Fruit fly (Drosophila melanogaster) whole organism, embryonic: ENCODE results near the gene bark.

Experiments
- Ada2b ChIP-seq: fragments of 200-800 bp; sonication (Bioruptor generic); IDR thresholded peaks from 2 replicates; pipeline ENCODE4 v1.3.6; 2022; ENCODE audit warnings: missing biosample characterization, missing genetic modification characterization
- Atf-2 ChIP-seq: fragments of 200-800 bp; sonication (Bioruptor generic); optimal IDR thresholded peaks from 2 replicates; lab custom pipeline; 2016; ENCODE audit warnings: missing biosample characterization, missing genetic modification characterization
- Bteb2 ChIP-seq: fragments of 200-800 bp; sonication (Bioruptor generic); optimal IDR thresholded peaks from 2 replicates; lab custom pipeline; 2016; ENCODE audit warnings: missing biosample characterization, missing genetic modification characterization
- CG10431 ChIP-seq: fragments of 200-800 bp; sonication (Bioruptor generic); optimal IDR thresholded peaks from 3 replicates; lab custom pipeline; 2018; ENCODE audit warnings: missing biosample characterization, mild to moderate bottlenecking, missing genetic modification characterization
- CG10959 ChIP-seq: fragments of 200-800 bp; sonication (Bioruptor generic); IDR thresholded peaks from 2 replicates; pipeline ENCODE4 v1.3.6; 2022; ENCODE audit warnings: missing biosample characterization, missing genetic modification characterization
- CG12659 ChIP-seq: fragments of 200-800 bp; sonication (Bioruptor generic); optimal IDR thresholded peaks from 3 replicates; lab custom pipeline; 2017; ENCODE audit warnings: mild to moderate bottlenecking, missing biosample characterization, missing genetic modification reagents, missing genetic modification characterization
- CG16779 ChIP-seq: fragments of 200-800 bp; sonication (Bioruptor generic); IDR thresholded peaks from 2 replicates; pipeline ENCODE4 v1.3.6; 2022; ENCODE audit warnings: missing biosample characterization, missing genetic modification characterization
- CG16813 ChIP-seq: fragments of 200-800 bp; sonication (Bioruptor generic); IDR thresholded peaks from 3 replicates; pipeline ENCODE4 v1.3.6; 2022; ENCODE audit warnings: missing biosample characterization, missing genetic modification characterization; ENCODE audit not compliant: partially characterized antibody
- CG16815 ChIP-seq: fragments of 200-800 bp; sonication (Bioruptor generic); optimal IDR thresholded peaks from 3 replicates; lab custom pipeline; 2017; ENCODE audit warnings: missing biosample characterization, mild to moderate bottlenecking, missing genetic modification characterization
- CG17186 ChIP-seq: fragments of 200-800 bp; sonication (Bioruptor generic); optimal IDR thresholded peaks from 3 replicates; lab custom pipeline; 2017; ENCODE audit warnings: missing biosample characterization, missing genetic modification reagents, missing genetic modification characterization
- CG17612 ChIP-seq: fragments of 200-800 bp; sonication (Bioruptor generic); IDR thresholded peaks from 2 replicates; pipeline ENCODE4 v1.3.6; 2022; ENCODE audit warnings: missing biosample characterization, missing genetic modification characterization
- CG18619 ChIP-seq: fragments of 200-800 bp; sonication (Bioruptor generic); optimal IDR thresholded peaks from 3 replicates; lab custom pipeline; 2017; ENCODE audit warnings: missing biosample characterization, mild to moderate bottlenecking, missing genetic modification characterization
- CG2199 ChIP-seq: fragments of 200-800 bp; sonication (Bioruptor generic); IDR thresholded peaks from 3 replicates; pipeline ENCODE4 v1.3.6; 2022; ENCODE audit warnings: missing biosample characterization, missing genetic modification characterization
- CG33213 ChIP-seq: fragments of 200-800 bp; sonication (Bioruptor generic); optimal IDR thresholded peaks from 3 replicates; lab custom pipeline; 2016; ENCODE audit warnings: missing biosample characterization, missing genetic modification characterization
- CG3407 ChIP-seq: fragments of 200-800 bp; sonication (Bioruptor generic); optimal IDR thresholded peaks from 2 replicates; lab custom pipeline; 2018; ENCODE audit warnings: missing biosample characterization, mild to moderate bottlenecking, missing genetic modification characterization
- CG34224 ChIP-seq: fragments of 200-800 bp; sonication (Bioruptor generic); IDR thresholded peaks from 3 replicates; pipeline ENCODE4 v1.3.6; 2022; ENCODE audit warnings: missing biosample characterization, missing genetic modification characterization; ENCODE audit not compliant: partially characterized antibody
- CG7357 ChIP-seq: fragments of 200-800 bp; sonication (Bioruptor generic); IDR thresholded peaks from 3 replicates; pipeline ENCODE4 v1.3.6; 2022; ENCODE audit warnings: missing biosample characterization, missing genetic modification characterization
- CG7556 ChIP-seq: fragments of 200-800 bp; sonication (Bioruptor generic); optimal IDR thresholded peaks from 2 replicates; lab custom pipeline; 2017; ENCODE audit warnings: missing biosample characterization, mild to moderate bottlenecking, missing genetic modification characterization
- CG8388 ChIP-seq: fragments of 200-800 bp; sonication (Bioruptor generic); optimal IDR thresholded peaks from 2 replicates; lab custom pipeline; 2019; ENCODE audit warnings: missing biosample characterization, mild to moderate bottlenecking, missing genetic modification characterization, moderate library complexity
- Ets65A ChIP-seq: fragments of 200-800 bp; sonication (Bioruptor generic); peaks from one replicate; lab custom pipeline; 2016; ENCODE audit warnings: missing biosample characterization, missing genetic modification characterization
- HLH3B ChIP-seq: fragments of 200-800 bp; sonication (Bioruptor generic); IDR thresholded peaks from 2 replicates; pipeline ENCODE4 v1.3.6; 2022; ENCODE audit warnings: missing biosample characterization, missing genetic modification characterization
- Hmr ChIP-seq: fragments of 200-800 bp; sonication (Bioruptor generic); optimal IDR thresholded peaks from 3 replicates; lab custom pipeline; 2017; ENCODE audit warnings: mild to moderate bottlenecking, missing biosample characterization, missing genetic modification reagents, missing genetic modification characterization
- Myb ChIP-seq: fragments of 200-800 bp; sonication (Bioruptor generic); optimal IDR thresholded peaks from 2 replicates; lab custom pipeline; 2016; ENCODE audit warnings: missing biosample characterization, missing genetic modification characterization
- PHDP ChIP-seq: fragments of 200-800 bp; sonication (Bioruptor generic); optimal IDR thresholded peaks from 3 replicates; lab custom pipeline; 2018; ENCODE audit warnings: missing biosample characterization, mild to moderate bottlenecking, missing genetic modification characterization, moderate library complexity
- Pdp1 ChIP-seq, 2 experiments: fragments of 200-800 bp; sonication (Bioruptor generic); optimal IDR thresholded peaks; 3 replicates each; lab custom pipeline; 2016; ENCODE audit warnings: missing biosample characterization in 2 of 2, missing genetic modification characterization in 2 of 2, mild to moderate bottlenecking in 1 of 2, moderate library complexity in 1 of 2
- Rx ChIP-seq: fragments of 200-800 bp; sonication (Bioruptor generic); IDR thresholded peaks from 2 replicates; pipeline ENCODE4 v1.3.6; 2022; ENCODE audit warnings: missing biosample characterization, missing genetic modification characterization
- Sry-δ ChIP-seq: fragments of 200-800 bp; sonication (Bioruptor generic); optimal IDR thresholded peaks from 2 replicates; lab custom pipeline; 2016; ENCODE audit warnings: missing biosample characterization, missing genetic modification characterization
- TFAM ChIP-seq: fragments of 200-800 bp; sonication (Bioruptor generic); optimal IDR thresholded peaks from 2 replicates; lab custom pipeline; 2017; ENCODE audit warnings: missing biosample characterization, missing genetic modification characterization, inconsistent platforms
- bigmax ChIP-seq: fragments of 200-800 bp; sonication (Bioruptor generic); optimal IDR thresholded peaks from 2 replicates; lab custom pipeline; 2018; ENCODE audit warnings: missing biosample characterization, mild to moderate bottlenecking, missing genetic modification characterization
- br ChIP-seq: fragments of >200 bp; optimal IDR thresholded peaks from 2 replicates; lab custom pipeline; 2017
- corto ChIP-seq: fragments of 200-800 bp; sonication (Bioruptor generic); optimal IDR thresholded peaks from 2 replicates; lab custom pipeline; 2016; ENCODE audit warnings: missing biosample characterization, mild to moderate bottlenecking, missing genetic modification characterization, moderate library complexity
- crp ChIP-seq, 2 experiments: fragments of 200-800 bp; sonication (Bioruptor generic); optimal IDR thresholded peaks; 2 replicates in 1 of 2; 3 replicates in 1 of 2; lab custom pipeline; 2017; ENCODE audit warnings: missing biosample characterization in 2 of 2, missing genetic modification characterization in 2 of 2, mild to moderate bottlenecking in 1 of 2, moderate library complexity in 1 of 2
- da ChIP-seq: fragments of 200-800 bp; sonication (Bioruptor generic); optimal IDR thresholded peaks from 2 replicates; lab custom pipeline; 2016; ENCODE audit warnings: missing biosample characterization, missing genetic modification characterization
- fd102C ChIP-seq: fragments of 200-800 bp; sonication (Bioruptor generic); optimal IDR thresholded peaks from 2 replicates; lab custom pipeline; 2018; ENCODE audit warnings: missing biosample characterization, mild to moderate bottlenecking, missing genetic modification characterization, moderate library complexity
- fd3F ChIP-seq: fragments of 200-800 bp; sonication (Bioruptor generic); optimal IDR thresholded peaks from 2 replicates; lab custom pipeline; 2018; ENCODE audit warnings: missing biosample characterization, mild to moderate bottlenecking, missing genetic modification characterization, moderate library complexity
- gcm ChIP-seq: fragments of 200-800 bp; sonication (Bioruptor generic); optimal IDR thresholded peaks from 2 replicates; lab custom pipeline; 2019; ENCODE audit warnings: missing biosample characterization, mild to moderate bottlenecking, missing genetic modification characterization, moderate library complexity
- hth ChIP-seq: fragments of >200 bp; optimal IDR thresholded peaks from 2 replicates; lab custom pipeline; 2017; ENCODE audit warnings: inconsistent platforms
- insv ChIP-seq, 2 experiments: fragments of 200-800 bp; sonication (Bioruptor generic); optimal IDR thresholded peaks; 3 replicates each; lab custom pipeline; 2016 to 2018; ENCODE audit warnings: missing biosample characterization in 2 of 2, missing genetic modification characterization in 2 of 2
- lov ChIP-seq, 2 experiments: fragments of 200-800 bp in 1 of 2; fragments of >200 bp in 1 of 2; sonication (Bioruptor generic) in 1 of 2; IDR thresholded peaks in 1 of 2; optimal IDR thresholded peaks in 1 of 2; 2 replicates in 1 of 2; 3 replicates in 1 of 2; pipeline versions ENCODE4 v1.3.6 to Lab custom; 2017 to 2022; ENCODE audit warnings: missing biosample characterization in 1 of 2, missing genetic modification characterization in 1 of 2
- maf-S ChIP-seq: fragments of 200-800 bp; sonication (Bioruptor generic); optimal IDR thresholded peaks from 2 replicates; lab custom pipeline; 2016; ENCODE audit warnings: missing biosample characterization, missing genetic modification characterization
- p53 ChIP-seq: fragments of 200-800 bp; sonication (Bioruptor generic); optimal IDR thresholded peaks from 2 replicates; lab custom pipeline; 2016; ENCODE audit warnings: missing biosample characterization, missing genetic modification characterization
- pan ChIP-seq, 4 experiments: fragments of >200 bp in 3 of 4; fragments of 200-800 bp in 1 of 4; sonication (Bioruptor generic) in 1 of 4; optimal IDR thresholded peaks in 3 of 4; IDR thresholded peaks in 1 of 4; 2 replicates each; pipeline versions ENCODE4 v1.3.6 to Lab custom; 2017 to 2022; ENCODE audit warnings: missing biosample characterization in 2 of 4, missing genetic modification characterization in 2 of 4, mixed read lengths in 1 of 4
- pb ChIP-seq: fragments of 200-800 bp; sonication (Bioruptor generic); optimal IDR thresholded peaks from 3 replicates; lab custom pipeline; 2016; ENCODE audit warnings: missing biosample characterization, missing genetic modification characterization
- pfk ChIP-seq: fragments of 200-800 bp; sonication (Bioruptor generic); optimal IDR thresholded peaks from 2 replicates; lab custom pipeline; 2018; ENCODE audit warnings: missing biosample characterization, mild to moderate bottlenecking, missing genetic modification characterization, moderate library complexity
- sim ChIP-seq: fragments of 200-800 bp; sonication (Bioruptor generic); IDR thresholded peaks from 2 replicates; pipeline ENCODE4 v1.3.6; 2022; ENCODE audit warnings: missing biosample characterization, missing genetic modification characterization
- tap ChIP-seq: fragments of 200-800 bp; optimal IDR thresholded peaks from 3 replicates; lab custom pipeline; 2019; ENCODE audit warnings: missing biosample characterization, mild to moderate bottlenecking, missing genetic modification characterization, moderate library complexity
- tin ChIP-seq: fragments of 200-800 bp; sonication (Bioruptor generic); optimal IDR thresholded peaks from 3 replicates; lab custom pipeline; 2016; ENCODE audit warnings: missing biosample characterization, missing genetic modification characterization
- trem ChIP-seq: fragments of 200-800 bp; optimal IDR thresholded peaks from 3 replicates; lab custom pipeline; 2019; ENCODE audit warnings: missing biosample characterization, mild to moderate bottlenecking, missing genetic modification characterization, moderate library complexity
- tx ChIP-seq: fragments of 200-800 bp; sonication (Bioruptor generic); optimal IDR thresholded peaks from 2 replicates; lab custom pipeline; 2016; ENCODE audit warnings: missing biosample characterization, missing genetic modification characterization
- unpg ChIP-seq: fragments of 200-800 bp; sonication (Bioruptor generic); optimal IDR thresholded peaks from 3 replicates; lab custom pipeline; 2018; ENCODE audit warnings: missing biosample characterization, mild to moderate bottlenecking, missing genetic modification characterization, moderate library complexity

The bark gene

dm6 chr2L:3786246-3786645 is 721 bp upstream of the bark start (continued):
- TF ChIP-seq HLH3B (peak; percentile 66), gcm (peak; percentile 36), CG18619 (GFP tag; lab: Kevin White, UChicago) (peak; percentile 71), crp (GFP tag; optimal IDR thresholded peaks at IDR 0.05; lab: Kevin White, UChicago) (peak in 1 of 2 experiments; percentile 6), corto (no peak), maf-S (GFP tag; lab: Kevin White, UChicago) (peak; percentile 70), CG10431 (GFP tag; lab: Kevin White, UChicago) (no peak), CG2199 (peak; percentile 88), CG12659 (peak; percentile 58), tx (no peak), Sry-δ (GFP tag; lab: Kevin White, UChicago) (peak; percentile 28), insv (GFP tag; optimal IDR thresholded peaks at IDR 0.05; lab: Kevin White, UChicago) (peak in 1 of 2 experiments; percentile 40), pb (GFP tag; lab: Kevin White, UChicago) (peak; percentile 20), CG34224 (no peak), fd102C (peak; percentile 13), hth (no peak), bigmax (GFP tag; lab: Kevin White, UChicago) (no peak), CG7556 (GFP tag; lab: Kevin White, UChicago) (no peak), CG16813 (GFP tag; lab: Robert Waterston, UW) (no peak), Rx (GFP tag; lab: Robert Waterston, UW) (peak; percentile 85), da (GFP tag; lab: Kevin White, UChicago) (no peak), tap (tag; lab: Kevin White, UChicago) (no peak), p53 (GFP tag; lab: Kevin White, UChicago) (peak; percentile 22), unpg (GFP tag; lab: Kevin White, UChicago) (peak; percentile 52), CG17612 (GFP tag; lab: Robert Waterston, UW) (peak; percentile 60; the same call in 1 of the 2 replicates), CG8388 (GFP tag; lab: Kevin White, UChicago) (no peak), tin (GFP tag; lab: Kevin White, UChicago) (peak; percentile 78), sim (GFP tag; lab: Robert Waterston, UW) (peak; percentile 56; the same call in 1 of the 2 replicates), CG3407 (GFP tag; lab: Kevin White, UChicago) (peak; percentile 61), CG17186 (no peak), trem (tag; lab: Kevin White, UChicago) (peak; percentile 31), TFAM (GFP tag; lab: Kevin White, UChicago) (no peak), lov (optimal IDR thresholded peaks at IDR 0.05; lab: Kevin White, UChicago) (no peak), lov (GFP tag; IDR thresholded peaks at IDR 0.05; lab: Robert Waterston, UW) (peak; percentile 70; the same call in 1 of the 3 replicates), Ada2b (peak; percentile 68), PHDP (tag; lab: Kevin White, UChicago) (peak; percentile 72), Hmr (GFP tag; lab: Kevin White, UChicago) (peak; percentile 71), CG7357 (GFP tag; lab: Robert Waterston, UW) (peak; percentile 19; the same call in 1 of the 3 replicates), Pdp1 (GFP tag; optimal IDR thresholded peaks at IDR 0.05; lab: Kevin White, UChicago) (peak; percentile 45 to 60), Atf-2 (GFP tag; lab: Kevin White, UChicago) (peak; percentile 74), CG16779 (GFP tag; lab: Robert Waterston, UW) (peak; percentile 81), CG10959 (GFP tag; lab: Robert Waterston, UW) (peak; percentile 86), fd3F (GFP tag; lab: Kevin White, UChicago) (peak; percentile 38), CG16815 (GFP tag; lab: Kevin White, UChicago) (peak; percentile 48), Myb (GFP tag; lab: Kevin White, UChicago) (peak; percentile 57), pan (optimal IDR thresholded peaks at IDR 0.05; lab: Kevin White, UChicago) (no peak), pan (GFP tag; optimal IDR thresholded peaks at IDR 0.05 in 1 of 2, IDR thresholded peaks at IDR 0.05 in 1 of 2) (peak in 1 of 2 experiments; percentile 83), Bteb2 (no peak), CG33213 (GFP tag; lab: Kevin White, UChicago) (peak; percentile 61), pfk (GFP tag; lab: Kevin White, UChicago) (no peak), br (lab: Kevin White, UChicago) (no peak), Ets65A (GFP tag; lab: Kevin White, UChicago) (peak; percentile 94)
